Fruit fly (Drosophila melanogaster) whole organism, embryonic: Measurements from ENCODE around the gene Myo31DF.

ENCODE experiments used
- ATbp ChIP-seq: fragments of 200-800 bp; sonication (Bioruptor generic); optimal IDR thresholded peaks from 2 replicates; lab custom pipeline; 2017; ENCODE audit warnings: missing biosample characterization, mild to moderate bottlenecking, missing genetic modification characterization, missing genetic modification reagents
- Blimp-1 ChIP-seq: fragments of 200-800 bp; sonication (Bioruptor generic); optimal IDR thresholded peaks from 3 replicates; lab custom pipeline; 2018; ENCODE audit warnings: missing biosample characterization, missing genetic modification characterization, mild to moderate bottlenecking, moderate library complexity, missing genetic modification reagents
- CG10267 ChIP-seq: fragments of 200-800 bp; sonication (Bioruptor generic); optimal IDR thresholded peaks from 2 replicates; lab custom pipeline; 2018; ENCODE audit warnings: missing biosample characterization, mild to moderate bottlenecking, missing genetic modification characterization, moderate library complexity
- CG10274 ChIP-seq: fragments of 200-800 bp; sonication (Bioruptor generic); optimal IDR thresholded peaks from 3 replicates; lab custom pipeline; 2017; ENCODE audit warnings: missing biosample characterization, mild to moderate bottlenecking, missing genetic modification characterization
- CG10321 ChIP-seq: fragments of 200-800 bp; sonication (Bioruptor generic); IDR thresholded peaks from 2 replicates; pipeline ENCODE4 v1.3.6; 2022; ENCODE audit warnings: missing biosample characterization, missing genetic modification characterization
- CG10366 ChIP-seq: fragments of 200-800 bp; sonication (Bioruptor generic); IDR thresholded peaks from 2 replicates; pipeline ENCODE4 v1.3.6; 2022; ENCODE audit warnings: missing biosample characterization, missing genetic modification characterization
- CG10543 ChIP-seq: fragments of 200-800 bp; sonication (Bioruptor generic); optimal IDR thresholded peaks from 3 replicates; lab custom pipeline; 2017; ENCODE audit warnings: missing biosample characterization, mild to moderate bottlenecking, missing genetic modification characterization, moderate library complexity
- CG10565 ChIP-seq: fragments of 200-800 bp; sonication (Bioruptor generic); optimal IDR thresholded peaks from 3 replicates; lab custom pipeline; 2016; ENCODE audit warnings: missing biosample characterization, mild to moderate bottlenecking, missing genetic modification characterization
- CG11093 ChIP-seq: fragments of 200-800 bp; sonication (Bioruptor generic); IDR thresholded peaks from 3 replicates; pipeline ENCODE4 v1.3.6; 2022; ENCODE audit warnings: missing biosample characterization, missing genetic modification characterization
- CG15479 ChIP-seq: fragments of 200-800 bp; sonication (Bioruptor generic); optimal IDR thresholded peaks from 3 replicates; lab custom pipeline; 2019; ENCODE audit warnings: missing biosample characterization, mild to moderate bottlenecking, missing genetic modification characterization, moderate library complexity
- CG1602 ChIP-seq: fragments of 200-800 bp; sonication (Bioruptor generic); optimal IDR thresholded peaks from 3 replicates; lab custom pipeline; 2016; ENCODE audit warnings: missing biosample characterization, missing genetic modification characterization
- CG17829 ChIP-seq: fragments of 200-800 bp; optimal IDR thresholded peaks from 2 replicates; lab custom pipeline; 2019; ENCODE audit warnings: missing biosample characterization, mild to moderate bottlenecking, missing genetic modification characterization, moderate library complexity
- CG31365 ChIP-seq: fragments of 200-800 bp; sonication (Bioruptor generic); optimal IDR thresholded peaks from 2 replicates; lab custom pipeline; 2018; ENCODE audit warnings: missing biosample characterization, mild to moderate bottlenecking, missing genetic modification characterization
- CG32532 ChIP-seq: fragments of 200-800 bp; sonication (Bioruptor generic); IDR thresholded peaks from 2 replicates; pipeline ENCODE4 v1.3.6; 2022; ENCODE audit warnings: missing biosample characterization, missing genetic modification characterization
- CG32767 ChIP-seq: fragments of 200-800 bp; sonication (Bioruptor generic); IDR thresholded peaks from 2 replicates; pipeline ENCODE4 v1.3.6; 2022; ENCODE audit warnings: missing biosample characterization, missing genetic modification characterization
- CG34224 ChIP-seq: fragments of 200-800 bp; sonication (Bioruptor generic); IDR thresholded peaks from 3 replicates; pipeline ENCODE4 v1.3.6; 2022; ENCODE audit warnings: missing biosample characterization, missing genetic modification characterization; ENCODE audit not compliant: partially characterized antibody
- CG3995 ChIP-seq: fragments of 200-800 bp; sonication (Bioruptor generic); optimal IDR thresholded peaks from 3 replicates; lab custom pipeline; 2016; ENCODE audit warnings: missing biosample characterization, missing genetic modification characterization
- CG4617 ChIP-seq: fragments of 200-800 bp; sonication (Bioruptor generic); optimal IDR thresholded peaks from 3 replicates; lab custom pipeline; 2016; ENCODE audit warnings: missing biosample characterization, missing genetic modification characterization, borderline replicate concordance
- CG6854 ChIP-seq: fragments of 200-800 bp; sonication (Bioruptor generic); optimal IDR thresholded peaks from 3 replicates; lab custom pipeline; 2017; ENCODE audit warnings: missing biosample characterization, mild to moderate bottlenecking, missing genetic modification characterization
- CG7556 ChIP-seq: fragments of 200-800 bp; sonication (Bioruptor generic); optimal IDR thresholded peaks from 2 replicates; lab custom pipeline; 2017; ENCODE audit warnings: missing biosample characterization, mild to moderate bottlenecking, missing genetic modification characterization
- CG7786 ChIP-seq: fragments of 200-800 bp; sonication (Bioruptor generic); optimal IDR thresholded peaks from 2 replicates; lab custom pipeline; 2016; ENCODE audit warnings: missing biosample characterization, missing genetic modification characterization
- CG9609 ChIP-seq: fragments of 200-800 bp; sonication (Bioruptor generic); optimal IDR thresholded peaks from 3 replicates; lab custom pipeline; 2016; ENCODE audit warnings: missing biosample characterization, missing genetic modification characterization
- CG9797 ChIP-seq: fragments of 200-800 bp; sonication (Bioruptor generic); optimal IDR thresholded peaks from 3 replicates; lab custom pipeline; 2018; ENCODE audit warnings: missing biosample characterization, mild to moderate bottlenecking, missing genetic modification characterization
- Camta ChIP-seq: fragments of 200-800 bp; sonication (Bioruptor generic); optimal IDR thresholded peaks from 2 replicates; lab custom pipeline; 2016; ENCODE audit warnings: missing biosample characterization, missing genetic modification characterization
- Elba2 ChIP-seq: fragments of 200-800 bp; sonication (Bioruptor generic); optimal IDR thresholded peaks from 3 replicates; lab custom pipeline; 2016; ENCODE audit warnings: missing biosample characterization, missing genetic modification characterization
- H15 ChIP-seq: fragments of 200-800 bp; sonication (Bioruptor generic); IDR thresholded peaks from 3 replicates; pipeline ENCODE4 v1.3.6; 2022; ENCODE audit warnings: missing biosample characterization, missing genetic modification characterization
- Hr51 ChIP-seq, 2 experiments: fragments of 200-800 bp; sonication (Bioruptor generic); optimal IDR thresholded peaks; 2 replicates in 1 of 2; 3 replicates in 1 of 2; lab custom pipeline; 2016 to 2018; ENCODE audit warnings: missing biosample characterization in 2 of 2, missing genetic modification characterization in 2 of 2, mild to moderate bottlenecking in 1 of 2, moderate library complexity in 1 of 2
- Med ChIP-seq: fragments of 200-800 bp; sonication (Bioruptor generic); peaks from one replicate; lab custom pipeline; 2016; ENCODE audit warnings: missing biosample characterization, missing genetic modification characterization, mild to moderate bottlenecking, inconsistent platforms, moderate library complexity
- Oaz ChIP-seq: fragments of 200-800 bp; sonication (Bioruptor generic); IDR thresholded peaks from 2 replicates; pipeline ENCODE4 v1.3.6; 2022; ENCODE audit warnings: missing biosample characterization, missing genetic modification characterization
- abd-A ChIP-seq: fragments of 200-800 bp; sonication (Bioruptor generic); optimal IDR thresholded peaks from 3 replicates; lab custom pipeline; 2019; ENCODE audit warnings: missing biosample characterization, mild to moderate bottlenecking, missing genetic modification characterization, moderate library complexity
- ap ChIP-seq: fragments of 200-800 bp; sonication (Bioruptor generic); IDR thresholded peaks from 2 replicates; pipeline ENCODE4 v1.3.6; 2022; ENCODE audit warnings: missing biosample characterization, missing genetic modification characterization
- bigmax ChIP-seq: fragments of 200-800 bp; sonication (Bioruptor generic); optimal IDR thresholded peaks from 2 replicates; lab custom pipeline; 2018; ENCODE audit warnings: missing biosample characterization, mild to moderate bottlenecking, missing genetic modification characterization
- bowl ChIP-seq: fragments of 200-800 bp; sonication (Bioruptor generic); IDR thresholded peaks from 2 replicates; pipeline ENCODE4 v1.3.6; 2022; ENCODE audit warnings: missing biosample characterization, missing genetic modification characterization
- caup ChIP-seq: fragments of 200-800 bp; sonication (Bioruptor generic); optimal IDR thresholded peaks from 3 replicates; lab custom pipeline; 2017; ENCODE audit warnings: missing biosample characterization, mild to moderate bottlenecking, missing genetic modification characterization, moderate library complexity; ENCODE audit not compliant: severe bottlenecking
- disco-r ChIP-seq: fragments of 200-800 bp; sonication (Bioruptor generic); optimal IDR thresholded peaks from 2 replicates; lab custom pipeline; 2016; ENCODE audit warnings: missing biosample characterization, missing genetic modification characterization
- dmrt99B ChIP-seq: fragments of 200-800 bp; sonication (Bioruptor generic); optimal IDR thresholded peaks from 2 replicates; lab custom pipeline; 2018; ENCODE audit warnings: missing biosample characterization, mild to moderate bottlenecking, missing genetic modification characterization, moderate library complexity
- en ChIP-seq: fragments of 200-800 bp; sonication (Bioruptor generic); optimal IDR thresholded peaks from 2 replicates; lab custom pipeline; 2016; ENCODE audit warnings: missing biosample characterization, missing genetic modification characterization
- gsb-n ChIP-seq: fragments of 200-800 bp; sonication (Bioruptor generic); optimal IDR thresholded peaks from 3 replicates; lab custom pipeline; 2018; ENCODE audit warnings: missing biosample characterization, mild to moderate bottlenecking, missing genetic modification characterization
- h ChIP-seq: fragments of >200 bp; optimal IDR thresholded peaks from 2 replicates; lab custom pipeline; 2017
- hb ChIP-seq: fragments of 200-800 bp; sonication (Bioruptor generic); IDR thresholded peaks from 3 replicates; pipeline ENCODE4 v1.3.6; 2022; ENCODE audit warnings: missing biosample characterization, missing genetic modification characterization; ENCODE audit not compliant: partially characterized antibody
- hbn ChIP-seq: fragments of 200-800 bp; sonication (Bioruptor generic); IDR thresholded peaks from 2 replicates; pipeline ENCODE4 v1.3.6; 2022; ENCODE audit warnings: missing biosample characterization, missing genetic modification characterization; ENCODE audit not compliant: partially characterized antibody
- jumu ChIP-seq: fragments of 200-800 bp; sonication (Bioruptor generic); optimal IDR thresholded peaks from 3 replicates; lab custom pipeline; 2016; ENCODE audit warnings: missing biosample characterization, missing genetic modification characterization
- sc ChIP-seq, 3 experiments: fragments of >200 bp in 2 of 3; fragments of 200-800 bp in 1 of 3; sonication (Bioruptor generic) in 1 of 3; optimal IDR thresholded peaks; 2 replicates in 2 of 3; 3 replicates in 1 of 3; lab custom pipeline; 2017; ENCODE audit warnings: mild to moderate bottlenecking in 1 of 3, missing biosample characterization in 1 of 3, missing genetic modification characterization in 1 of 3, missing genetic modification reagents in 1 of 3
- sens-2 ChIP-seq: fragments of 200-800 bp; sonication (Bioruptor generic); IDR thresholded peaks from 2 replicates; pipeline ENCODE4 v1.3.6; 2022; ENCODE audit warnings: missing biosample characterization, missing genetic modification characterization
- sisA ChIP-seq: fragments of 200-800 bp; sonication (Bioruptor generic); IDR thresholded peaks from 2 replicates; pipeline ENCODE4 v1.3.6; 2022; ENCODE audit warnings: missing biosample characterization, missing genetic modification characterization
- slp2 ChIP-seq: fragments of 200-800 bp; sonication (Bioruptor generic); optimal IDR thresholded peaks from 2 replicates; lab custom pipeline; 2016; ENCODE audit warnings: missing biosample characterization, missing genetic modification characterization
- tap ChIP-seq: fragments of 200-800 bp; optimal IDR thresholded peaks from 3 replicates; lab custom pipeline; 2019; ENCODE audit warnings: missing biosample characterization, mild to moderate bottlenecking, missing genetic modification characterization, moderate library complexity
- tgo ChIP-seq: fragments of 200-800 bp; sonication (Bioruptor generic); IDR thresholded peaks from 3 replicates; pipeline ENCODE4 v1.3.6; 2022; ENCODE audit warnings: missing biosample characterization, missing genetic modification characterization
- toy ChIP-seq: fragments of 200-800 bp; sonication (Bioruptor generic); IDR thresholded peaks from 2 replicates; pipeline ENCODE4 v1.3.6; 2022; ENCODE audit warnings: missing biosample characterization, missing genetic modification characterization

The Myo31DF gene

dm6 chr2L:10516470-10517048 lies 10.0 kb upstream of the Myo31DF start (continued):
- TF ChIP-seq CG10321 (GFP tag; lab: Robert Waterston, UW) (no peak), abd-A (no peak), bowl (GFP tag; lab: Robert Waterston, UW) (no peak), CG7556 (GFP tag; lab: Kevin White, UChicago) (peak; percentile 58), ap (GFP tag; lab: Robert Waterston, UW) (no peak), CG11093 (GFP tag; lab: Robert Waterston, UW) (no peak), bigmax (GFP tag; lab: Kevin White, UChicago) (no peak), Camta (GFP tag; lab: Kevin White, UChicago) (peak; percentile 44), CG17829 (tag; lab: Kevin White, UChicago) (no peak), sc (optimal IDR thresholded peaks at IDR 0.05; lab: Kevin White, UChicago) (no peak), sc (GFP tag; optimal IDR thresholded peaks at IDR 0.05; lab: Kevin White, UChicago) (no peak), CG10366 (GFP tag; lab: Robert Waterston, UW) (peak; percentile 30; the same call in 1 of the 2 replicates), disco-r (GFP tag; lab: Kevin White, UChicago) (peak; percentile 24), H15 (GFP tag; lab: Robert Waterston, UW) (peak; percentile 35; the same call in 1 of the 3 replicates), h (lab: Kevin White, UChicago) (no peak), CG15479 (GFP tag; lab: Kevin White, UChicago) (peak; percentile 6), CG1602 (GFP tag; lab: Kevin White, UChicago) (no peak), ATbp (no peak), slp2 (GFP tag; lab: Kevin White, UChicago) (peak; percentile 7), CG10565 (GFP tag; lab: Kevin White, UChicago) (no peak), Blimp-1 (GFP tag; lab: Kevin White, UChicago) (no peak), CG7786 (no peak), CG9609 (GFP tag; lab: Kevin White, UChicago) (peak; percentile 28), CG32767 (peak; percentile 35), CG10543 (GFP tag; lab: Kevin White, UChicago) (peak; percentile 74), CG32532 (GFP tag; lab: Robert Waterston, UW) (peak; percentile 36; the same call in 1 of the 2 replicates), CG9797 (GFP tag; lab: Kevin White, UChicago) (peak; percentile 6), CG10267 (tag; lab: Kevin White, UChicago) (peak; percentile 10), dmrt99B (tag; lab: Kevin White, UChicago) (peak; percentile 27), CG6854 (GFP tag; lab: Kevin White, UChicago) (peak; percentile 21), toy (GFP tag; lab: Robert Waterston, UW) (no peak), CG34224 (no peak), hb (GFP tag; lab: Robert Waterston, UW) (no peak), tgo (GFP tag; lab: Robert Waterston, UW) (peak; percentile 23; the same call in 1 of the 3 replicates), CG31365 (tag; lab: Kevin White, UChicago) (peak; percentile 17), hbn (GFP tag; lab: Robert Waterston, UW) (no peak), Hr51 (GFP tag; optimal IDR thresholded peaks at IDR 0.05; lab: Kevin White, UChicago) (peak in 1 of 2 experiments; percentile 40), jumu (no peak), sisA (GFP tag; lab: Robert Waterston, UW) (peak; percentile 44), Elba2 (GFP tag; lab: Kevin White, UChicago) (no peak), CG3995 (GFP tag; lab: Kevin White, UChicago) (no peak), caup (GFP tag; lab: Kevin White, UChicago) (peak; percentile 33), sens-2 (GFP tag; lab: Robert Waterston, UW) (no peak), en (GFP tag; lab: Kevin White, UChicago) (peak; percentile 23), CG10274 (GFP tag; lab: Kevin White, UChicago) (peak; percentile 18), gsb-n (tag; lab: Kevin White, UChicago) (no peak), CG4617 (GFP tag; lab: Kevin White, UChicago) (no peak), tap (tag; lab: Kevin White, UChicago) (no peak), Med (GFP tag; lab: Kevin White, UChicago) (peak; percentile 91), Oaz (GFP tag; lab: Robert Waterston, UW) (peak; percentile 31; the same call in 1 of the 2 replicates)
